Worm (Caenorhabditis elegans): ENCODE data around the gene clik-2.
A peak's percentile ranks its signal among the peaks of the same experiment; 100 is the strongest.

clik-2 gene

DNA sequence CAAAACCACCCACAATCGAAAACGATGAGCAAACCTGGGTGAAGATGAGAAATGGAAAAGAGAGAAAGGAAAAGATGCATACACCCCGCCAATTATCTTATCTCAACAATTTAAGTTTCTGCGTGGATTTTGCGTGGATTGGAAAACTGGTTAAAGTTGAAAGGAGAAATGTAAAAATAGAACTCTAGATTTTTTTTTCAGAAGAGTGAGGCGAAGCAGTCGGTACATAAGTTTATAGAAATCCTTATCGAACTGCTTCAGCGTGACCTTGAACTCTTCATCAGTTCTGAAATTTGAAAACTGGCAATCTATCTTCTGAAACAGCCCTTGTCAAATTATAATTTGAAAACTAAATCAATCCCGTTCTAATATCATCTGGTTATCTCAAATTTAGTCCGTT, at the start of gene clik-2:
TSS of gene clik-2 (minus strand) at position 101 of the 400 bp plus-strand sequence.
- TF ChIP-seq dao-5 (tag; optimal IDR thresholded peaks at IDR 0.05) = no peak

DNA sequence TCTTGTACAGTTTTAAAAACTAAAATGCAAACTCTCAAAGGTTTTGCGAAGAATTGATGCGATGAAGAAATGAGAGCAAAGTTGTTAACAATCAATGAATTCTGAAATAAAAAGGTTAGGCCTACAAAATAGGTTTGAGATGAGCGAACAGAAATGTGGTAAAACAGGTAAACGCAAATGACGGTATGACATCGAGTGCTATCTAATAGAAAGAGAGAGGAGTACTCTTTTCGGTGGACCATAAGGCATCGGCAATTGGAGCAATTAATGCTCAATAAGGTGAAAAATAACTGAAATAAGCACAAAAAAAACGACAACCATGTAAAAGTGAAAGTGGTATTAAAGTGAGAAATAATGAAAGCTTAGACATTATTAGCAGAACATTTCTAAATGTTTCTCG, 47.2 kb upstream of the clik-2 start, which contains the start of gene set-12:
TSS of gene set-12 (minus strand) at position 101 of the 400 bp plus-strand sequence.
- TF ChIP-seq dao-5 (tag; optimal IDR thresholded peaks at IDR 0.05) (no peak), him-1 (tag; optimal IDR thresholded peaks at IDR 0.05) (no peak), W03F9.2 (tag; optimal IDR thresholded peaks at IDR 0.05) (no peak)

DNA sequence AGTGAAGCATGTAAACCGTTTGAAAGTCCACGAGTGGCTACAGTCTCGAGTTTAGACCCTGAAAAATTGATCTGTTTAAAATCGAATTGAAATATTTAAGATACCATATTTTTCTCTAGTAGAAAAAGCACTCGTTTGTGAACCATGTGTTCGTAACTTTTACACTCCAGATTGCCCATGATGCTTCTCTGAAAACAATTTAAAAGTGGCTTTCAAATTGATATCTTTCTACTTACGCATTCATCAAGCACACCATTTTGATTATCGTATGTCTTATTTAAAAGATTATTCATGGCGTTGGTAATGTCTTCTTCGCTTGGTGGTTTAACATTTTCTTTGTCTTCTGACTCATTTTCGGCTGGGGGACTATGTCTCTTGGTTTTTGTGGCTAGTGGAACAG, 44.6 kb upstream of the clik-2 start:
- no peak for TF ChIP-seq dao-5 (tag; optimal IDR thresholded peaks at IDR 0.05)

DNA sequence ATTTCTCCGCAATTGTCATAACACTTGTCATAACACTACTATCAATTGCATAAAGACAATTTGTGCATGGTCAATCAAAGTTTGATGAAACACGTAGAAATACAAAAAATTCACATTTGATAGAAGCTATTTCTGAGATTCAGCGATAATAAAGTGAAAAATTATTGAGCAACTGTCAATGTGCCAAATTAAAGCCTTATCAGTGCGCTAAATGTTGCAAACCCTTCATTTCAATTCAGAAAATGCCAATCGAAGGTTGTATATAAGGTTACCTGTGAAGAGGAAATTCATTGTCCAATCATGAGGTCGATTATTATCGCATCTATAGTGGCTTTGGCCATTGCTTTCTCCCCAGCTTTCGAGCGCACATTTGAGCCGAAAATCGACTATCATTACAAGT, 38.6 kb upstream of the clik-2 start, which contains the start of gene vit-1:
TSS of gene vit-1 (plus strand) at position 289 of the 400 bp plus-strand sequence.
- TF ChIP-seq W03F9.2 (tag; optimal IDR thresholded peaks at IDR 0.05) (no peak), dao-5 (tag; optimal IDR thresholded peaks at IDR 0.05) (no peak), him-1 (tag; optimal IDR thresholded peaks at IDR 0.05) (no peak)

DNA sequence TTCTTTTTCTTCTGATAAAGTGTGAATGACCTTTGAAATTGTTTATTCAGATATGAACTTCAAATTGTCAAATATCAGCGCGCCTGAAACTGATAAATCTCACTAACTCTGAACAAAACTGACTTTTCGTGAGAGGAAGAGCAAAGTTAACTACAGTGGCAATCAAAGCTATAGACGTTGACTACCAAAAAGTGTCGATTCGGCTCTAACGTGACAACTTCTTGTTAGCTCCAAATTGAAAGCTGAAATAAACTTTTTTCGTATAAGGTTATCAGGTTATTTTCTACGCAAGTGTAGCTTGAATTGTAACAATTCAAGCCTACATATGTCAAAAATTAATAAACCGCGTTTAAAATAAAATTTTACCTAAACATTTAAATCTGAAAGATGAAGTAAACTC, 37.3 kb upstream of the clik-2 start:
- no peak for TF ChIP-seq him-1 (tag; optimal IDR thresholded peaks at IDR 0.05)
- TF ChIP-seq W03F9.2 (tag; optimal IDR thresholded peaks at IDR 0.05) = no peak
- no peak for TF ChIP-seq dao-5 (tag; optimal IDR thresholded peaks at IDR 0.05)

DNA sequence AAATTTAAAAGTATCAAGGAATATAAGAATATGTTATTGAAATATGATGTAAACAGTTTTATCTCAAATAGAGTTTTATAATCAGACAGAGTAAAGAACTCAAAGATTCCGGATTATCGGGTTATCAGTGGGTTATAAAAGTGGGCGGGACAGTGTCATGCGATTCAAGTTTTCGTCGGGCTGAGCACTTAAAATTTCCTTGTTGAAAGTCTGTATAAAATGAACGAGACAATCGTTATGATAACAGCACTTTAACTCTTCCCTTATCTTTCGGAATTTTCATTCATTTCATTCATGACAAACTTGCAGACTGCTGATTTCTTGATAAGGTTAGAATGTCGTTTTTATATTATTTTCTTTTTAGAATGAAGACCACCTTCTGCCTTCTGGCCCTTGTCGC, 36.6 kb upstream of the clik-2 start, which contains the start of gene spp-14:
TSS of gene spp-14 (plus strand) at position 365 of the 400 bp plus-strand sequence.
- TF ChIP-seq him-1 (tag; optimal IDR thresholded peaks at IDR 0.05) (no peak), dao-5 (tag; optimal IDR thresholded peaks at IDR 0.05) (peak; percentile 13), W03F9.2 (tag; optimal IDR thresholded peaks at IDR 0.05) (no peak)

DNA sequence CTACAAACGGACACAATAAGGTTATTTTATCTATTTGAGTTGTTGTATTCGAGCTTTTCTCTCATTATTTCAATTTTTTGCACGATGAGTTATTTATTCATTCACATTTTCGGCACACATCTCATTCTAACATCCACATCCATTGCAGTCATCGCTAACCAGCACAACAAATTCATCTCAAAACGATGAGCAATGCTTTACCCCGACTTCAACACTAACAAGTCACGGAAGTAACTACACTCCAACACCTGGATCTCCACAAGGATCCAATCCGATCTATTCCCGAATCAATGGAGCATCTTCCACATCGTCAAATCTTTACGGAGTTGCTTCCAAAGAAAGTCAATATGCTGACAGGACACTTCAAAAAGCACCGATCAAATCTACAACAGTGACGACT, 35.1 kb upstream of the clik-2 start:
- no peak for TF ChIP-seq W03F9.2 (tag; optimal IDR thresholded peaks at IDR 0.05)
- no peak for TF ChIP-seq dao-5 (tag; optimal IDR thresholded peaks at IDR 0.05)
- TF ChIP-seq him-1 (tag; optimal IDR thresholded peaks at IDR 0.05) = no peak

DNA sequence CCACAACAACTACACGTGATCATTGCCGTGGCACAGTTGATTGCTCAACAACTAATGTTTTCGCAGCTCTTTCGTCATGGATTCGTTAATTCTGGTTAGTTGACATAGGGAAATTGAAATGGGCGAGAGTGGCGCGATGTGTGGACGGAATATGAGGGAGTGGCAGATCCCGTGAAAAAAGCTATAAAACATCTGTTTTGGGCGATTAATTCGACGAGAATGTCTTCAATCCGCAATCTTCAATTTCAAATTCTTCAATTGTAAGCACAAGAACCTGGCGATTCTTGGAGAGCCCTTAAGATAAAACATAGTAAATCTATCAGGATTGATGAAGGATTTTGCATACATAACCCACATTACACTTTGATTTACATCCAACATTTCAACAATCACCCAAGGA, 31.5 kb upstream of the clik-2 start:
- TF ChIP-seq him-1 (tag; optimal IDR thresholded peaks at IDR 0.05) = no peak

DNA sequence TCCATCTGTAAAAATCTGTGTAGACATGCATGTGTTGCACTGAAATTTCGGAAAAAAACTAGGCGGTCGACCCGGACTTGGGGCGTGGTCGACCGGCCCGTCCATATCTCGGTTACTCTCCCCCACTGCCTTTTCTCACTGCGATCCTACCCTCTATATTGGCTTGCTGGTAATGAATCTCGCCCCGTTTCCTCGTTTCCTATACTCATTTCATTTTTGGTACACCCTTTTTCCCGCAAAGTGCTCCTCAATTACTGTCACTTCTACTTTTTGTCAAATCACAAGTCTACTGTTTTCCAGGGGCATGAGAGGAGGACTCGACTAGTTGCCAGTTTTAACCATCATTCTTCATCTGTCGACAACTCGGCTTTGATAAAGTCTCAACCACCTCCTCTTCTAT, 30.0 kb upstream of the clik-2 start, which contains the start of gene K09F5.6:
TSS of gene K09F5.6 (plus strand) at position 301 of the 400 bp plus-strand sequence.
- no peak for TF ChIP-seq him-1 (tag; optimal IDR thresholded peaks at IDR 0.05)
- no peak for TF ChIP-seq W03F9.2 (tag; optimal IDR thresholded peaks at IDR 0.05)
- no peak for TF ChIP-seq dao-5 (tag; optimal IDR thresholded peaks at IDR 0.05)

DNA sequence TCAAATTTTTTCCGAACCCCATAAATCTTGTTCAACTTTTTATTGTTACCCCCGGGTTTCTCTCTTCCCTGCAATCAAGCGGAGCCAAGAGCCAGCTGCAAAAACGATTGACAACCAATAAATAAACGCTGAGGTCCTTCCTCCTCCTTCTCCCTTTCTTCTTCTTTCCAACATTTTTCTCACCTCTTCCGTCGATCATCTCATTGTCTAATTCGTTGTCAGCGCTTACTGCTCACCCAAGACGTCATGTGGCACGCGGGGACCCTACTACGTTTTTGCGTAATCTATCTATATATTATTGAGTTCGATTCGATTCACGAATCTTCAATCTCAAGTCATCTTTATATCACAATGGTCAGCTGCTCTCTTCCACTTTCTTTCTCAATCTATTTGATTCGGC, 26.4 kb upstream of the clik-2 start:
- TF ChIP-seq W03F9.2 (tag; optimal IDR thresholded peaks at IDR 0.05) (no peak), him-1 (tag; optimal IDR thresholded peaks at IDR 0.05) (no peak), dao-5 (tag; optimal IDR thresholded peaks at IDR 0.05) (no peak)

DNA sequence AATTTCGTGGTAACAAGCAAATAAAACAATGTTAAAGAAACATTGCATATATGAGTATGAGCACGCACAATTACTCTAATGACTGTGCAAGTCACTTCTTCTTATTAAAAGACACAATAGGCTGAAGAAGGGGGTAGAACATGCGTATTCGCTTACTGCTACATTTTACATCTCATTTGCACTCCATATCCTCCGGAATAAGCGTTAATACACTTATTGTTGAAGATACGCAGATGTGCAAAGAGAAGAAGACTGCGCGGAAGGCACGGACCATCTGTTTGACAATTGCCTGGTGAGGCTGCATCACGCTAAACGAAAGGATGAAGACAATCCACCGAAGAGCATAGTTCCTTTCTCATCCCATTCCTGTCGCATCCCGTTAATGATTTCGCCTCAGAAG, 23.9 kb upstream of the clik-2 start:
- TF ChIP-seq dao-5 (tag; optimal IDR thresholded peaks at IDR 0.05) = no peak

DNA sequence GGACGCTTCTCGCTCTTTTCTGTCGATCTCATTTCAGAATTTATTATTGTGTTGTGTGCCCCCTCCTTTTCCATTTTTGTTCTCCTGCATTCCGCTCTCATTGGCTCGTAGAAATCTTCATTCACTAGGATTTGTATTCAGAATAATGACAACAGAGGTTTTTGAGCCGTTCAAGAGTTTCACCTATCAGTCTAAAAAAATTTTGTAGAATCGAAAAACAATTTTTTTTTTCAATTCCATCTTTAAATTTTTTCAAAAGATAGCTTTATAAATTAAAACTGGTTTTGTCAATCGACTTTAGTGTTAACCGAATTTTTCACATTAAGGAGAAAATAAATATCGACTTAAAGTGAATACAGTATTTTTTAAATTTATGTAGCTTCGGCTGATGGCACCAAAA, 21.6 kb upstream of the clik-2 start, which contains the start of gene K09F5.4:
TSS of gene K09F5.4 (minus strand) at position 101 of the 400 bp plus-strand sequence.
- TF ChIP-seq him-1 (tag; optimal IDR thresholded peaks at IDR 0.05) = no peak
- no peak for TF ChIP-seq W03F9.2 (tag; optimal IDR thresholded peaks at IDR 0.05)
- no peak for TF ChIP-seq dao-5 (tag; optimal IDR thresholded peaks at IDR 0.05)

DNA sequence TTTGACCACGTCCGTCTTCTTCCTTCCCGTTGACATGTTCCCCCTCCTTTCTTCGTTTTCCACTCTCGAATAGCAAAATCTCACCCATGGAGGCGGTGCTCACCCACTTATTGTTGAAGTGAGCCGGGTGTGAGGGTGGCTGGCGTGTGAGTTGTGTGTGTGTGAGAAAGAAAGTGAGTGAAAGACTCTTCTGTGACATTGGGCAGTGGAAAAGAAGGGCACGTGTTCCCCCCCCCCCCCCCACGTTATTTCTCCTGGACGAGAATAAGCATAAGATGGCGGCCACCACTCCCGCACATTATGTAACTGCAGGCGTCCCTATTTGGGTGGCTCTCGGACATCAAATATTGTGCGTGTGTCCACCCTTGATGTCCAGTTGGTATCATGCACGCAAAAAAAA, 21.2 kb upstream of the clik-2 start:
- TF ChIP-seq W03F9.2 (tag; optimal IDR thresholded peaks at IDR 0.05) = no peak
- no peak for TF ChIP-seq dao-5 (tag; optimal IDR thresholded peaks at IDR 0.05)
- no peak for TF ChIP-seq him-1 (tag; optimal IDR thresholded peaks at IDR 0.05)

DNA sequence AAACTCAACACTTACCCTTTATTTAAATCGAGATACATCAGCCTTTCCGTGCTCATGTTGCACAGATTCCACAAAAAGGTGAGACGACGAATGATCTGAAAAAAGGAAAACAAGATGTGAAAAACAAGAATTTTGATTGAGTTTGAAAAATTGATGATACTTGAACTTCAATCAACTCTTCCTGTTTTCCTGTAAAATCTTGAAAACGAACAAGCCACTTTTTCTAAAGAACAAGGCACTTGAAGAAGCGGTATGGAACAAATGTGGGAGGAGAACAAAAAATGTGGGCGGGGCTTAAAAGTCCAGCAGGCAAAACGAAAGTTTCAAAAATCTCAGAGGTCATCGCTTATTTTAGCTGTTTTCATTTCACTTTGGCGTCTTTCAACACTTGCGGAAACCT, 18.0 kb upstream of the clik-2 start, which contains the start of gene kvs-1:
TSS of gene kvs-1 (minus strand) at position 101 of the 400 bp plus-strand sequence.
- no peak for TF ChIP-seq him-1 (tag; optimal IDR thresholded peaks at IDR 0.05)
- TF ChIP-seq dao-5 (tag; optimal IDR thresholded peaks at IDR 0.05) = no peak

DNA sequence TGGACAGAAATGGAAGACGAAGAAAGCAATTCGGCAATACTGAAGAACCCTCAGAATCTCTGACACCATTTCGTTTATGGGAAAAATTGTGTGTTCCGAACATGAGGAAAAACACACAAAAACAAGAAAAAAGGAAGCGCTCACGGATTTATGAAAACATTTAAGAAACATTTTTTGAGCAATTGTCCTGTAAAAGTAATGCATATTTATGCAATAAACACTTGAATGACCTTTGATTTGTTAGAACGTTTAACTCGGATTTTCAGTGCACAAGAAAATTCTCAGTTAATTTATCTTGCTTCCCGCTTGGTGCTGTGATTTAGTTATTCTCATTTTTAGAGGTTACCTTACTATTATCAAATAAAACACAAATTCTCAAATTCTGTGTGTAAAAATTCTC, 14.8 kb upstream of the clik-2 start:
- no peak for TF ChIP-seq him-1 (tag; optimal IDR thresholded peaks at IDR 0.05)
- TF ChIP-seq dao-5 (tag; optimal IDR thresholded peaks at IDR 0.05) = no peak
- TF ChIP-seq W03F9.2 (tag; optimal IDR thresholded peaks at IDR 0.05) = no peak

DNA sequence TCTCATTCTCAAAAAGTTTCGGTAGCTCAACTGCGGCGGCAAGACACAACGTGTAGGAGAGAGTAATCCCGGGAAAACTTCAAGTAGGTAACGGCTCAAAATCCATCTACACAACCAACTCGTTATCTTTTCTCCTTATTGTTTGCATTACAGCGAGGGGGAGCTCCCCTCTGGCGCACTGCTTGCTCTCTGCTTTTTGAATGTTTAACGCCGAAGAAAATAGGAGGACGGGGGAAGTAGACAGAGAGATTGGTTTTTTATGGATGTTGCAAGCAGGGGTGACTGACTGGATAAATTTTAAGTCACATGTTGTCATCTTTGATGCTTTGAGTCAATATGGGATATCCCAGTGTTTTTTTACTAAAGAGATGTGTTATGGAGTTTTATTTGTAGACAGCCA, 551 bp upstream of the clik-2 start:
- TF ChIP-seq him-1 (tag; optimal IDR thresholded peaks at IDR 0.05) = peak; percentile 41
- TF ChIP-seq dao-5 (tag; optimal IDR thresholded peaks at IDR 0.05) = no peak

All from whole organism, L4/young adult.